Worm (Caenorhabditis elegans): ENCODE results near the gene cash-1.

DNA sequence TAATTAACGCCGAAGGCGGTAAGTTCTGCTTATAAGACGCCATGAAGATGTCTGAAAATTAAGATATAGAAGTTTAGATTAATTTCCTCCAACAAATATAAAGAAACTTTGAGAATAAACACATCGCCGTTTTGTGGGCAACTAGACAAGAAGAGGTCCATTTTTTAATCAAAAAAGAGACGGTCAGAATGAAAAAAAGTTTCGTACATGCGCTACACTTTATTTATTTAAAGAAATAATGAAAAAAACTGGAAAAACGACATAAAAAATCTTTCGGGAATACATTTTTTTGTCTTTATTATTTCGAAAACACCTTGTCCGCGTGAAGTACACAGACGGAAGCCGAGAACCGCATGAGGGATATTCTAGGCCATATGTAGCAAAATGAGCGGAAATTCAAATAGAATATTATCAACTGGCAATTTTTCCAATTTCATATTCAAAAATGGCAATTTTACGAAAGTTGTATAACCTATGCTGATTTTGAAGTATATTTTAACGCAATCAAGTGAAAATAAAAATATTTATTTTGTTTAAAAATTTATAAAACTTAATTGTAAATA lies 6.2 kb upstream of the cash-1 start, which contains the start of gene sluh-7:
- TF ChIP-seq R02D3.7 (tag; optimal IDR thresholded peaks at IDR 0.05), result peak; percentile 24
- no peak for TF ChIP-seq fkh-10 (GFP tag; optimal IDR thresholded peaks at IDR 0.05)
- TF ChIP-seq lin-39 (tag; optimal IDR thresholded peaks at IDR 0.05), result no peak
- peak; percentile 90 for TF ChIP-seq lin-15B (tag; optimal IDR thresholded peaks at IDR 0.05)
- no peak for TF ChIP-seq nhr-237 (tag; optimal IDR thresholded peaks at IDR 0.05)
- TF ChIP-seq tbx-2 (tag; optimal IDR thresholded peaks at IDR 0.05), result peak; percentile 36
- no peak for TF ChIP-seq aly-2 (tag; optimal IDR thresholded peaks at IDR 0.05)

Data from whole organism, L3 larva.